Fruit fly (Drosophila melanogaster): ENCODE measurements around the gene CG18809.

The CG18809 gene

DNA sequence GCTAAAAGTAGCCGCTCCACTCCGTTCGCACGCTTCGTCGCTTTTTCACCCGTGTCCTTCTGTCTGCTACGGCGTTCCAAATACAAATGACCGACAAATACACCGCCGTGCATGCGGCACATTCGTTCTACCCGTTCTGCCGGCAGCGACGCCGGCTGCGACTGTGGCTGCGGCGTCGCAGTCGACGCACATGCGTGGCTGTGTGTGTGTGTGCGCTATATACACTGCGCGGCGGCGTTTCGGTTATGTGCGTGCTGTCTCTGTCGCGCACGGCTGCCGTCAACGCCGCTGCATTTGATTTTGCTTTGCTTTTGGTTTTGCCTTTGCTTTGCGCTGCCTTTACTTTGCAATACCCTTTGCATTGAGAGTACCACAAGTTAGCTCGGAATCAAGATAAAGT, 39.3 kb upstream of the CG18809 start, which contains the start of gene zld (continued):
- TF ChIP-seq CG2199 (GFP tag; IDR thresholded peaks at IDR 0.05), result peak; percentile 44; the same call in 1 of the 3 replicates
- TF ChIP-seq amos (GFP tag; IDR thresholded peaks at IDR 0.05; ENCODE audit: partially characterized antibody), result 0 out of 2 replicates have a peak, but pooled peaks have one; percentile 26
- peak; percentile 19 for TF ChIP-seq zen (tag; optimal IDR thresholded peaks at IDR 0.05)
- no peak for TF ChIP-seq MBD-R2 (GFP tag; IDR thresholded peaks at IDR 0.05)
- no peak for TF ChIP-seq CG3281 (GFP tag; optimal IDR thresholded peaks at IDR 0.05)
- TF ChIP-seq GATAe (GFP tag; conservative IDR thresholded peaks at IDR 0.05), result no peak
- no peak for TF ChIP-seq CG3838 (GFP tag; optimal IDR thresholded peaks at IDR 0.05)
- TF ChIP-seq Med (GFP tag), result peak; percentile 81
- no peak for TF ChIP-seq CG10543 (GFP tag; optimal IDR thresholded peaks at IDR 0.05)
- peak; percentile 2 for TF ChIP-seq stwl (tag; optimal IDR thresholded peaks at IDR 0.05)
- 0 out of 2 replicates have a peak, but pooled peaks have one; percentile 34 for TF ChIP-seq rib (GFP tag; IDR thresholded peaks at IDR 0.05)
- peak; percentile 25 for TF ChIP-seq HLHmδ (GFP tag; optimal IDR thresholded peaks at IDR 0.05)
- peak; percentile 28; the same call in 1 of the 2 replicates for TF ChIP-seq bbx (GFP tag; IDR thresholded peaks at IDR 0.05; ENCODE audit: partially characterized antibody)
- no peak for TF ChIP-seq BtbVII (GFP tag; optimal IDR thresholded peaks at IDR 0.05)
- TF ChIP-seq disco-r (GFP tag; optimal IDR thresholded peaks at IDR 0.05), result no peak
- TF ChIP-seq ATbp (GFP tag; optimal IDR thresholded peaks at IDR 0.05), result peak; percentile 83
- no peak for TF ChIP-seq CG32772 (GFP tag; IDR thresholded peaks at IDR 0.05)
- peak; percentile 54; the same call in 2 of the 3 replicates for TF ChIP-seq zfh1 (GFP tag; IDR thresholded peaks at IDR 0.05)
- peak; percentile 18 for TF ChIP-seq Nf-YC (tag; optimal IDR thresholded peaks at IDR 0.05)
- TF ChIP-seq Pdp1 (GFP tag; optimal IDR thresholded peaks at IDR 0.05), result peak in 1 of 2 experiments; percentile 17
- peak; percentile 25 for TF ChIP-seq nerfin-1 (tag; optimal IDR thresholded peaks at IDR 0.05)
- peak; percentile 85 for TF ChIP-seq sens (GFP tag)
- no peak for TF ChIP-seq CG8290 (GFP tag; optimal IDR thresholded peaks at IDR 0.05)
- TF ChIP-seq CG8290 (tag; optimal IDR thresholded peaks at IDR 0.05), result peak in 1 of 2 experiments; percentile 32
- no peak for TF ChIP-seq CG10959 (GFP tag; IDR thresholded peaks at IDR 0.05)
- peak in 1 of 2 experiments; percentile 32 for TF ChIP-seq tll (GFP tag; optimal IDR thresholded peaks at IDR 0.05)
- no peak for TF ChIP-seq lov (optimal IDR thresholded peaks at IDR 0.05)
- TF ChIP-seq lov (GFP tag; IDR thresholded peaks at IDR 0.05), result 0 out of 3 replicates have a peak, but pooled peaks have one; percentile 60
- TF ChIP-seq sna (GFP tag; IDR thresholded peaks at IDR 0.05; ENCODE audit: partially characterized antibody), result 0 out of 2 replicates have a peak, but pooled peaks have one; percentile 26
- TF ChIP-seq cg (GFP tag; optimal IDR thresholded peaks at IDR 0.05), result peak; percentile 89
- TF ChIP-seq Jarid2 (GFP tag; optimal IDR thresholded peaks at IDR 0.05), result peak; percentile 18
- TF ChIP-seq ci (GFP tag; IDR thresholded peaks at IDR 0.05), result peak; percentile 34; the same call in 1 of the 3 replicates
- peak; percentile 44; the same call in 1 of the 2 replicates for TF ChIP-seq CG17328 (GFP tag; IDR thresholded peaks at IDR 0.05)
- peak; percentile 43 for TF ChIP-seq pros (GFP tag; optimal IDR thresholded peaks at IDR 0.05)
- peak; percentile 3 for TF ChIP-seq CG10979 (tag; optimal IDR thresholded peaks at IDR 0.05)
- no peak for TF ChIP-seq CG9609 (GFP tag; optimal IDR thresholded peaks at IDR 0.05)
- TF ChIP-seq zf30C (GFP tag; optimal IDR thresholded peaks at IDR 0.05), result peak; percentile 60
- no peak for TF ChIP-seq Doc3 (GFP tag; IDR thresholded peaks at IDR 0.05; ENCODE audit: partially characterized antibody)
- TF ChIP-seq wor (GFP tag; IDR thresholded peaks at IDR 0.05), result no peak
- TF ChIP-seq CG17912 (GFP tag; optimal IDR thresholded peaks at IDR 0.05), result no peak
- TF ChIP-seq Bgb (GFP tag; IDR thresholded peaks at IDR 0.05; ENCODE audit: partially characterized antibody), result no peak
- peak; percentile 36 for TF ChIP-seq Deaf1 (tag; optimal IDR thresholded peaks at IDR 0.05)
- TF ChIP-seq chm (GFP tag; IDR thresholded peaks at IDR 0.05), result peak; percentile 60; the same call in 1 of the 2 replicates

All from whole organism, embryonic.